Fruit fly (Drosophila melanogaster) whole organism, embryonic: ENCODE data around the gene CG12880.

Source experiments
- BEAF-32 ChIP-seq: fragments of 200-800 bp; sonication (Bioruptor generic); optimal IDR thresholded peaks from 3 replicates; lab custom pipeline; 2017; ENCODE audit warnings: missing biosample characterization, missing genetic modification characterization, mild to moderate bottlenecking, moderate library complexity, missing genetic modification reagents
- CG10431 ChIP-seq: fragments of 200-800 bp; sonication (Bioruptor generic); optimal IDR thresholded peaks from 3 replicates; lab custom pipeline; 2018; ENCODE audit warnings: missing biosample characterization, mild to moderate bottlenecking, missing genetic modification characterization
- CG12659 ChIP-seq: fragments of 200-800 bp; sonication (Bioruptor generic); optimal IDR thresholded peaks from 3 replicates; lab custom pipeline; 2017; ENCODE audit warnings: mild to moderate bottlenecking, missing biosample characterization, missing genetic modification reagents, missing genetic modification characterization
- CG14441 ChIP-seq: fragments of 200-800 bp; sonication (Bioruptor generic); IDR thresholded peaks from 2 replicates; pipeline ENCODE4 v1.3.6; 2022; ENCODE audit warnings: missing biosample characterization, missing genetic modification characterization
- CG14710 ChIP-seq: fragments of 200-800 bp; sonication (Bioruptor generic); optimal IDR thresholded peaks from 3 replicates; lab custom pipeline; 2019; ENCODE audit warnings: missing biosample characterization, mild to moderate bottlenecking, missing genetic modification characterization, moderate library complexity
- CG17186 ChIP-seq: fragments of 200-800 bp; sonication (Bioruptor generic); optimal IDR thresholded peaks from 3 replicates; lab custom pipeline; 2017; ENCODE audit warnings: missing biosample characterization, missing genetic modification reagents, missing genetic modification characterization
- CG18262 ChIP-seq: fragments of 200-800 bp; optimal IDR thresholded peaks from 3 replicates; lab custom pipeline; 2019; ENCODE audit warnings: missing biosample characterization, mild to moderate bottlenecking, missing genetic modification characterization, moderate library complexity
- CG2116 ChIP-seq: fragments of 200-800 bp; sonication (Bioruptor generic); optimal IDR thresholded peaks from 3 replicates; lab custom pipeline; 2018; ENCODE audit warnings: missing biosample characterization, mild to moderate bottlenecking, missing genetic modification characterization
- CG2120 ChIP-seq: fragments of 200-800 bp; sonication (Bioruptor generic); optimal IDR thresholded peaks from 3 replicates; lab custom pipeline; 2016; ENCODE audit warnings: missing biosample characterization, missing genetic modification characterization
- CG3847 ChIP-seq: fragments of 200-800 bp; sonication (Bioruptor generic); IDR thresholded peaks from 2 replicates; pipeline ENCODE4 v1.3.6; 2022; ENCODE audit warnings: missing biosample characterization, missing genetic modification characterization
- CG4617 ChIP-seq: fragments of 200-800 bp; sonication (Bioruptor generic); optimal IDR thresholded peaks from 3 replicates; lab custom pipeline; 2016; ENCODE audit warnings: missing biosample characterization, missing genetic modification characterization, borderline replicate concordance
- CG4707 ChIP-seq: fragments of 200-800 bp; sonication (Bioruptor generic); optimal IDR thresholded peaks from 2 replicates; lab custom pipeline; 2018; ENCODE audit warnings: missing biosample characterization, mild to moderate bottlenecking, missing genetic modification characterization, moderate library complexity
- CG4730 ChIP-seq: fragments of 200-800 bp; sonication (Bioruptor generic); IDR thresholded peaks from 2 replicates; pipeline ENCODE4 v1.3.6; 2022; ENCODE audit warnings: missing biosample characterization, missing genetic modification characterization
- CG8290 ChIP-seq, 3 experiments: fragments of 200-800 bp; sonication (Bioruptor generic); optimal IDR thresholded peaks; 2 replicates each; lab custom pipeline; 2016 to 2019; ENCODE audit warnings: missing biosample characterization in 3 of 3, missing genetic modification characterization in 3 of 3, mild to moderate bottlenecking in 2 of 3, moderate library complexity in 1 of 3
- CG8924 ChIP-seq: fragments of 200-800 bp; optimal IDR thresholded peaks from 3 replicates; lab custom pipeline; 2019; ENCODE audit warnings: missing biosample characterization, mild to moderate bottlenecking, missing genetic modification characterization, moderate library complexity
- CG9437 ChIP-seq: fragments of 200-800 bp; sonication (Bioruptor generic); optimal IDR thresholded peaks from 2 replicates; lab custom pipeline; 2018; ENCODE audit warnings: missing biosample characterization, mild to moderate bottlenecking, missing genetic modification characterization
- CG9797 ChIP-seq: fragments of 200-800 bp; sonication (Bioruptor generic); optimal IDR thresholded peaks from 3 replicates; lab custom pipeline; 2018; ENCODE audit warnings: missing biosample characterization, mild to moderate bottlenecking, missing genetic modification characterization
- CG9932 ChIP-seq: fragments of 200-800 bp; sonication (Bioruptor generic); IDR thresholded peaks from 2 replicates; pipeline ENCODE4 v1.3.6; 2022; ENCODE audit warnings: missing biosample characterization, missing genetic modification characterization
- CoRest ChIP-seq: fragments of 200-800 bp; sonication (Bioruptor generic); optimal IDR thresholded peaks from 3 replicates; lab custom pipeline; 2018; ENCODE audit warnings: missing biosample characterization, mild to moderate bottlenecking, missing genetic modification characterization, moderate library complexity
- Deaf1 ChIP-seq: fragments of 200-800 bp; optimal IDR thresholded peaks from 3 replicates; lab custom pipeline; 2019; ENCODE audit warnings: missing biosample characterization, mild to moderate bottlenecking, missing genetic modification characterization, moderate library complexity
- Dp ChIP-seq: fragments of 200-800 bp; sonication (Bioruptor generic); optimal IDR thresholded peaks from 2 replicates; lab custom pipeline; 2018; ENCODE audit warnings: missing biosample characterization, mild to moderate bottlenecking, missing genetic modification characterization, moderate library complexity
- Dref ChIP-seq: fragments of 200-800 bp; sonication (Bioruptor generic); IDR thresholded peaks from 2 replicates; pipeline ENCODE4 v1.3.6; 2022; ENCODE audit warnings: missing biosample characterization, missing genetic modification characterization
- E2f2 ChIP-seq: fragments of 200-800 bp; sonication (Bioruptor generic); IDR thresholded peaks from 2 replicates; pipeline ENCODE4 v1.3.6; 2022; ENCODE audit warnings: missing biosample characterization, missing genetic modification characterization
- Elba2 ChIP-seq: fragments of 200-800 bp; sonication (Bioruptor generic); optimal IDR thresholded peaks from 3 replicates; lab custom pipeline; 2016; ENCODE audit warnings: missing biosample characterization, missing genetic modification characterization
- Hand ChIP-seq: fragments of 200-800 bp; sonication (Bioruptor generic); optimal IDR thresholded peaks from 2 replicates; lab custom pipeline; 2017; ENCODE audit warnings: mild to moderate bottlenecking, missing biosample characterization, missing genetic modification reagents, missing genetic modification characterization
- HmgZ ChIP-seq: fragments of 200-800 bp; sonication (Bioruptor generic); optimal IDR thresholded peaks from 2 replicates; lab custom pipeline; 2018; ENCODE audit warnings: missing biosample characterization, mild to moderate bottlenecking, missing genetic modification characterization
- MBD-R2 ChIP-seq: fragments of 200-800 bp; sonication (Bioruptor generic); IDR thresholded peaks from 2 replicates; pipeline ENCODE4 v1.3.6; 2022; ENCODE audit warnings: missing biosample characterization, missing genetic modification characterization
- Mad ChIP-seq: fragments of 200-800 bp; sonication (Bioruptor generic); optimal IDR thresholded peaks from 2 replicates; lab custom pipeline; 2016; ENCODE audit warnings: missing biosample characterization, missing genetic modification characterization
- Max ChIP-seq: fragments of 200-800 bp; sonication (Bioruptor generic); optimal IDR thresholded peaks from 2 replicates; lab custom pipeline; 2016; ENCODE audit warnings: missing biosample characterization, mild to moderate bottlenecking, missing genetic modification characterization
- Pdp1 ChIP-seq, 2 experiments: fragments of 200-800 bp; sonication (Bioruptor generic); optimal IDR thresholded peaks; 3 replicates each; lab custom pipeline; 2016; ENCODE audit warnings: missing biosample characterization in 2 of 2, missing genetic modification characterization in 2 of 2, mild to moderate bottlenecking in 1 of 2, moderate library complexity in 1 of 2
- Scr ChIP-seq: fragments of 200-800 bp; sonication (Bioruptor generic); IDR thresholded peaks from 2 replicates; pipeline ENCODE4 v1.3.6; 2022; ENCODE audit warnings: missing biosample characterization, missing genetic modification characterization; ENCODE audit not compliant: partially characterized antibody
- Stat92E ChIP-seq, 3 experiments: fragments of >200 bp in 2 of 3; fragments of 200-800 bp in 1 of 3; sonication (Bioruptor generic) in 1 of 3; optimal IDR thresholded peaks; 2 replicates each; lab custom pipeline; 2017 to 2019; ENCODE audit warnings: missing biosample characterization in 3 of 3, missing genetic modification characterization in 3 of 3, mild to moderate bottlenecking in 1 of 3, moderate library complexity in 1 of 3
- YL-1 ChIP-seq: fragments of 200-800 bp; sonication (Bioruptor generic); optimal IDR thresholded peaks from 3 replicates; lab custom pipeline; 2017; ENCODE audit warnings: missing biosample characterization, mild to moderate bottlenecking, missing genetic modification characterization
- cg ChIP-seq: fragments of 200-800 bp; sonication (Bioruptor generic); optimal IDR thresholded peaks from 3 replicates; lab custom pipeline; 2019; ENCODE audit warnings: missing biosample characterization, mild to moderate bottlenecking, missing genetic modification characterization, moderate library complexity
- chif ChIP-seq, 2 experiments: fragments of 200-800 bp; sonication (Bioruptor generic); optimal IDR thresholded peaks; 3 replicates each; lab custom pipeline; 2016; ENCODE audit warnings: missing biosample characterization in 2 of 2, missing genetic modification characterization in 2 of 2
- fru ChIP-seq: fragments of >200 bp; optimal IDR thresholded peaks from 2 replicates; lab custom pipeline; 2017
- lilli ChIP-seq: fragments of 200-800 bp; sonication (Bioruptor generic); optimal IDR thresholded peaks from 3 replicates; lab custom pipeline; 2016; ENCODE audit warnings: missing biosample characterization, missing genetic modification characterization
- pho ChIP-seq: fragments of 200-800 bp; sonication (Bioruptor generic); optimal IDR thresholded peaks from 2 replicates; lab custom pipeline; 2016; ENCODE audit warnings: missing biosample characterization, missing genetic modification characterization
- pzg ChIP-seq: fragments of 200-800 bp; sonication (Bioruptor generic); optimal IDR thresholded peaks from 3 replicates; lab custom pipeline; 2018; ENCODE audit warnings: missing biosample characterization, mild to moderate bottlenecking, missing genetic modification characterization, moderate library complexity
- slou ChIP-seq: fragments of 200-800 bp; sonication (Bioruptor generic); optimal IDR thresholded peaks from 3 replicates; lab custom pipeline; 2016; ENCODE audit warnings: missing biosample characterization, missing genetic modification characterization
- tap ChIP-seq: fragments of 200-800 bp; optimal IDR thresholded peaks from 3 replicates; lab custom pipeline; 2019; ENCODE audit warnings: missing biosample characterization, mild to moderate bottlenecking, missing genetic modification characterization, moderate library complexity
- trem ChIP-seq: fragments of 200-800 bp; optimal IDR thresholded peaks from 3 replicates; lab custom pipeline; 2019; ENCODE audit warnings: missing biosample characterization, mild to moderate bottlenecking, missing genetic modification characterization, moderate library complexity

CG12880 gene

dm6 chr3R:27700229-27700573 is 14.4 kb downstream of the CG12880 start, which contains the start of gene btz (continued):
- TF ChIP-seq CG12659 (GFP tag; lab: Kevin White, UChicago) (peak; percentile 41), CG18262 (peak; percentile 45), CG4617 (GFP tag; lab: Kevin White, UChicago) (peak; percentile 59), CoRest (tag; lab: Kevin White, UChicago) (no peak), CG9932 (no peak), Stat92E (GFP tag; optimal IDR thresholded peaks at IDR 0.05; lab: Kevin White, UChicago) (no peak), CG9797 (GFP tag; lab: Kevin White, UChicago) (peak; percentile 26), slou (GFP tag; lab: Kevin White, UChicago) (no peak), lilli (GFP tag; lab: Kevin White, UChicago) (no peak), CG8924 (tag; lab: Kevin White, UChicago) (no peak), MBD-R2 (GFP tag; lab: Robert Waterston, UW) (peak; percentile 64; the same call in 1 of the 2 replicates), tap (tag; lab: Kevin White, UChicago) (no peak), pho (GFP tag; lab: Kevin White, UChicago) (no peak), YL-1 (GFP tag; lab: Kevin White, UChicago) (peak; percentile 85), CG8290 (GFP tag; optimal IDR thresholded peaks at IDR 0.05; lab: Kevin White, UChicago) (no peak), CG8290 (tag; optimal IDR thresholded peaks at IDR 0.05; lab: Kevin White, UChicago) (no peak), Pdp1 (GFP tag; optimal IDR thresholded peaks at IDR 0.05; lab: Kevin White, UChicago) (peak in 1 of 2 experiments; percentile 8), Dp (GFP tag; lab: Kevin White, UChicago) (peak; percentile 21), Dref (GFP tag; lab: Robert Waterston, UW) (peak; percentile 52), CG10431 (GFP tag; lab: Kevin White, UChicago) (no peak), CG2120 (peak; percentile 8), Scr (GFP tag; lab: Robert Waterston, UW) (0 out of 2 replicates have a peak, but pooled peaks have one; percentile 27), CG3847 (GFP tag; lab: Robert Waterston, UW) (0 out of 2 replicates have a peak, but pooled peaks have one; percentile 30), Hand (no peak), CG2116 (GFP tag; lab: Kevin White, UChicago) (peak; percentile 61), Deaf1 (tag; lab: Kevin White, UChicago) (peak; percentile 34), Mad (no peak), CG17186 (GFP tag; lab: Kevin White, UChicago) (peak; percentile 7), E2f2 (no peak), Max (GFP tag; lab: Kevin White, UChicago) (peak; percentile 27), CG4707 (GFP tag; lab: Kevin White, UChicago) (no peak), Elba2 (GFP tag; lab: Kevin White, UChicago) (peak; percentile 83), CG14710 (peak; percentile 49), HmgZ (tag; lab: Kevin White, UChicago) (peak; percentile 18), pzg (peak; percentile 70), CG4730 (GFP tag; lab: Robert Waterston, UW) (no peak), trem (tag; lab: Kevin White, UChicago) (peak; percentile 57), CG9437 (GFP tag; lab: Kevin White, UChicago) (peak; percentile 100), BEAF-32 (GFP tag; lab: Kevin White, UChicago) (peak; percentile 42), cg (GFP tag; lab: Kevin White, UChicago) (no peak), CG14441 (no peak), chif (GFP tag; optimal IDR thresholded peaks at IDR 0.05; lab: Kevin White, UChicago) (no peak), fru (lab: Kevin White, UChicago) (no peak)
